Fruit fly (Drosophila melanogaster) whole organism, adult: ENCODE results near the gene btd.

Source experiments
- CG11617 ChIP-seq: fragments of 200-800 bp; sonication (Bioruptor generic); optimal IDR thresholded peaks from 2 replicates; lab custom pipeline; 2017; ENCODE audit warnings: mild to moderate bottlenecking, missing biosample characterization, missing genetic modification reagents, missing genetic modification characterization
- CG14711 ChIP-seq: fragments of 200-800 bp; sonication (Bioruptor generic); optimal IDR thresholded peaks from 2 replicates; lab custom pipeline; 2018; ENCODE audit warnings: missing biosample characterization, mild to moderate bottlenecking, missing genetic modification characterization, moderate library complexity
- CG33017 ChIP-seq: fragments of 200-800 bp; sonication (Bioruptor generic); optimal IDR thresholded peaks from 2 replicates; lab custom pipeline; 2018; ENCODE audit warnings: missing biosample characterization, mild to moderate bottlenecking, missing genetic modification characterization, moderate library complexity
- CG5204 ChIP-seq: fragments of 200-800 bp; sonication (Bioruptor generic); optimal IDR thresholded peaks from 2 replicates; lab custom pipeline; 2016; ENCODE audit warnings: missing biosample characterization, missing genetic modification characterization
- CG7045 ChIP-seq: fragments of 200-800 bp; sonication (Bioruptor generic); optimal IDR thresholded peaks from 2 replicates; lab custom pipeline; 2017; ENCODE audit warnings: missing biosample characterization, mild to moderate bottlenecking, missing genetic modification characterization
- CG7101 ChIP-seq: fragments of 200-800 bp; sonication (Bioruptor generic); optimal IDR thresholded peaks from 2 replicates; lab custom pipeline; 2018; ENCODE audit warnings: missing biosample characterization, mild to moderate bottlenecking, missing genetic modification characterization, moderate library complexity
- Crg-1 ChIP-seq: fragments of 200-800 bp; sonication (Bioruptor generic); optimal IDR thresholded peaks from 2 replicates; lab custom pipeline; 2016; ENCODE audit warnings: missing biosample characterization, missing genetic modification characterization
- Hr96 ChIP-seq: fragments of 200-800 bp; sonication (Bioruptor generic); optimal IDR thresholded peaks from 2 replicates; lab custom pipeline; 2016; ENCODE audit warnings: missing biosample characterization, missing genetic modification characterization
- Mnt ChIP-seq: fragments of 200-800 bp; sonication (Bioruptor generic); optimal IDR thresholded peaks from 2 replicates; lab custom pipeline; 2016; ENCODE audit warnings: missing biosample characterization, mild to moderate bottlenecking, missing genetic modification characterization
- kay ChIP-seq: fragments of 200-800 bp; sonication (Bioruptor generic); peaks from one replicate; lab custom pipeline; 2016; ENCODE audit warnings: missing biosample characterization, missing genetic modification characterization, borderline replicate concordance
- ovo ChIP-seq: fragments of 200-800 bp; sonication (Bioruptor generic); optimal IDR thresholded peaks from 2 replicates; lab custom pipeline; 2016; ENCODE audit warnings: missing biosample characterization, missing genetic modification characterization
- pad ChIP-seq: fragments of 200-800 bp; sonication (Bioruptor generic); optimal IDR thresholded peaks from 3 replicates; lab custom pipeline; 2017; ENCODE audit warnings: missing biosample characterization, missing genetic modification characterization, mild to moderate bottlenecking, moderate library complexity, missing genetic modification reagents

- no peak for TF ChIP-seq CG11617 (GFP tag; lab: Kevin White, UChicago)
- TF ChIP-seq CG7101 = no peak
- no peak for TF ChIP-seq pad (GFP tag; lab: Kevin White, UChicago)
- no peak for TF ChIP-seq CG14711 (tag; lab: Kevin White, UChicago)
- TF ChIP-seq Mnt (GFP tag; lab: Kevin White, UChicago) = no peak
- no peak for TF ChIP-seq kay (GFP tag; lab: Kevin White, UChicago)
- no peak for TF ChIP-seq Crg-1 (GFP tag; lab: Kevin White, UChicago)
- TF ChIP-seq Hr96 (GFP tag; lab: Kevin White, UChicago) = no peak
- no peak for TF ChIP-seq CG5204 (GFP tag; lab: Kevin White, UChicago)
- TF ChIP-seq ovo (GFP tag; lab: Kevin White, UChicago) = no peak
- no peak for TF ChIP-seq CG33017 (tag; lab: Kevin White, UChicago)
- no peak for TF ChIP-seq CG7045 (GFP tag; lab: Kevin White, UChicago)
These were observed 4.9 kb upstream of the btd start for dm6 chrX:9689129-9689528.
